Worm (Caenorhabditis elegans) whole organism, L1 larva: ENCODE measurements around the gene lin-39.

Experiments used
- C16A3.4 ChIP-seq: fragments of 150-350 bp; optimal IDR thresholded peaks from 2 replicates; lab custom pipeline; 2014; ENCODE audit warnings: missing biosample characterization, missing genetic modification characterization
- C34B4.2 ChIP-seq: sonication (generic microtip); optimal IDR thresholded peaks from 2 replicates; lab custom pipeline; 2017; ENCODE audit warnings: mild to moderate bottlenecking, missing genetic modification characterization, missing compliant biosample characterization
- aly-2 ChIP-seq: fragments of 150-350 bp; optimal IDR thresholded peaks from 2 replicates; lab custom pipeline; 2014; ENCODE audit warnings: missing biosample characterization, missing genetic modification characterization
- ama-1 ChIP-seq: fragments of 150-350 bp; optimal IDR thresholded peaks from 2 replicates; lab custom pipeline; 2014
- blmp-1 ChIP-seq: fragments of 150-350 bp; optimal IDR thresholded peaks from 2 replicates; lab custom pipeline; 2014; ENCODE audit warnings: missing biosample characterization, missing genetic modification characterization
- dpl-1 ChIP-seq, 3 experiments: fragments of 150-350 bp in 2 of 3; sonication (generic microtip) in 1 of 3; optimal IDR thresholded peaks; 2 replicates each; lab custom pipeline; 2014 to 2017; ENCODE audit warnings: missing biosample characterization in 3 of 3, missing genetic modification characterization in 3 of 3, missing genetic modification reagents in 3 of 3
- efl-3 ChIP-seq: fragments of 200-800 bp; sonication (Bioruptor generic); optimal IDR thresholded peaks from 2 replicates; lab custom pipeline; 2018; ENCODE audit warnings: mild to moderate bottlenecking, missing genetic modification characterization, missing compliant biosample characterization
- egl-13 ChIP-seq: sonication (generic microtip); optimal IDR thresholded peaks from 2 replicates; lab custom pipeline; 2016; ENCODE audit warnings: missing genotype, missing genetic modification reagents, missing genetic modification characterization, missing compliant biosample characterization
- fkh-4 ChIP-seq: sonication (generic microtip); optimal IDR thresholded peaks from 2 replicates; lab custom pipeline; 2016; ENCODE audit warnings: missing compliant biosample characterization, missing genetic modification characterization, borderline replicate concordance
- fkh-8 ChIP-seq: sonication (generic microtip); optimal IDR thresholded peaks from 2 replicates; lab custom pipeline; 2016; ENCODE audit warnings: mild to moderate bottlenecking, missing genetic modification characterization, missing compliant biosample characterization
- fos-1 ChIP-seq: fragments of 150-350 bp; optimal IDR thresholded peaks from 2 replicates; lab custom pipeline; 2014; ENCODE audit warnings: missing biosample characterization, missing genetic modification characterization
- hlh-17 ChIP-seq: fragments of 200-800 bp; sonication (Bioruptor generic); optimal IDR thresholded peaks from 2 replicates; lab custom pipeline; 2018; ENCODE audit warnings: missing genetic modification characterization, mild to moderate bottlenecking, missing compliant biosample characterization, moderate library complexity, borderline replicate concordance
- hlh-4 ChIP-seq: sonication (generic microtip); optimal IDR thresholded peaks from 2 replicates; lab custom pipeline; 2016; ENCODE audit warnings: mild to moderate bottlenecking, missing genetic modification characterization, missing compliant biosample characterization
- irx-1 ChIP-seq: sonication (generic microtip); optimal IDR thresholded peaks from 2 replicates; lab custom pipeline; 2016; ENCODE audit warnings: missing genetic modification characterization, missing compliant biosample characterization
- lin-14 ChIP-seq: fragments of 200-800 bp; sonication (Bioruptor generic); optimal IDR thresholded peaks from 2 replicates; lab custom pipeline; 2018; ENCODE audit warnings: mild to moderate bottlenecking, missing genetic modification characterization, moderate library complexity, missing compliant biosample characterization
- lin-39 ChIP-seq: fragments of 150-350 bp; optimal IDR thresholded peaks from 2 replicates; lab custom pipeline; 2014; ENCODE audit warnings: missing biosample characterization, missing genetic modification reagents, missing genetic modification characterization
- lsy-2 ChIP-seq, 2 experiments: fragments of 150-350 bp; optimal IDR thresholded peaks; 2 replicates each; lab custom pipeline; 2014; ENCODE audit warnings: missing biosample characterization in 2 of 2, missing genetic modification characterization in 2 of 2
- mef-2 ChIP-seq: fragments of 150-350 bp; optimal IDR thresholded peaks from 2 replicates; lab custom pipeline; 2014; ENCODE audit warnings: missing biosample characterization, missing genetic modification characterization
- nhr-20 ChIP-seq: sonication (generic microtip); optimal IDR thresholded peaks from 2 replicates; lab custom pipeline; 2016; ENCODE audit warnings: mild to moderate bottlenecking, missing genetic modification characterization, missing compliant biosample characterization
- nhr-237 ChIP-seq: fragments of 150-350 bp; optimal IDR thresholded peaks from 2 replicates; lab custom pipeline; 2014; ENCODE audit warnings: missing biosample characterization, missing genetic modification characterization
- nhr-47 ChIP-seq: sonication (generic microtip); optimal IDR thresholded peaks from 2 replicates; lab custom pipeline; 2016; ENCODE audit warnings: mild to moderate bottlenecking, missing genetic modification characterization, moderate library complexity, missing compliant biosample characterization
- nhr-71 ChIP-seq: sonication (generic microtip); optimal IDR thresholded peaks from 2 replicates; lab custom pipeline; 2016; ENCODE audit warnings: mild to moderate bottlenecking, missing genetic modification characterization, moderate library complexity, missing compliant biosample characterization
- nhr-77 ChIP-seq: fragments of 150-350 bp; optimal IDR thresholded peaks from 2 replicates; lab custom pipeline; 2014; ENCODE audit warnings: missing biosample characterization, missing genetic modification characterization
- nhr-85 ChIP-seq: sonication (generic microtip); peaks from one replicate; lab custom pipeline; 2016; ENCODE audit warnings: missing genetic modification characterization, inconsistent platforms, missing compliant biosample characterization
- pag-3 ChIP-seq: sonication (generic microtip); optimal IDR thresholded peaks from 2 replicates; lab custom pipeline; 2017; ENCODE audit warnings: missing genetic modification characterization, mild to moderate bottlenecking, missing compliant biosample characterization, antibody characterized with exemption, borderline replicate concordance; ENCODE audit not compliant: insufficient read depth
- pax-3 ChIP-seq: fragments of 200-800 bp; sonication (Bioruptor generic); optimal IDR thresholded peaks from 2 replicates; lab custom pipeline; 2018; ENCODE audit warnings: mild to moderate bottlenecking, missing genetic modification characterization, moderate library complexity, missing compliant biosample characterization
- rnt-1 ChIP-seq: sonication (generic microtip); optimal IDR thresholded peaks from 2 replicates; lab custom pipeline; 2016; ENCODE audit warnings: mild to moderate bottlenecking, missing genetic modification characterization, moderate library complexity, missing compliant biosample characterization
- skn-1 ChIP-seq: fragments of 150-350 bp; optimal IDR thresholded peaks from 2 replicates; lab custom pipeline; 2014; ENCODE audit warnings: missing biosample characterization, missing genetic modification characterization
- snu-23 ChIP-seq: sonication (generic microtip); optimal IDR thresholded peaks from 2 replicates; lab custom pipeline; 2016; ENCODE audit warnings: missing genetic modification characterization, missing compliant biosample characterization
- sox-4 ChIP-seq: sonication (generic microtip); optimal IDR thresholded peaks from 2 replicates; lab custom pipeline; 2016; ENCODE audit warnings: missing genetic modification characterization, missing compliant biosample characterization
- sptf-1 ChIP-seq: fragments of 150-350 bp; optimal IDR thresholded peaks from 2 replicates; lab custom pipeline; 2014; ENCODE audit warnings: missing biosample characterization, missing genetic modification characterization
- sup-37 ChIP-seq: fragments of 200-800 bp; sonication (Bioruptor generic); optimal IDR thresholded peaks from 2 replicates; lab custom pipeline; 2018; ENCODE audit warnings: mild to moderate bottlenecking, missing genetic modification characterization, missing compliant biosample characterization
- swsn-7 ChIP-seq: sonication (generic microtip); optimal IDR thresholded peaks from 2 replicates; lab custom pipeline; 2016; ENCODE audit warnings: missing genetic modification characterization, missing compliant biosample characterization
- tbx-2 ChIP-seq: sonication (generic microtip); optimal IDR thresholded peaks from 2 replicates; lab custom pipeline; 2016; ENCODE audit warnings: missing genetic modification characterization, missing compliant biosample characterization
- tlp-1 ChIP-seq: fragments of 150-350 bp; optimal IDR thresholded peaks from 2 replicates; lab custom pipeline; 2014; ENCODE audit warnings: missing biosample characterization, missing genetic modification characterization
- unc-130 ChIP-seq: fragments of 150-350 bp; optimal IDR thresholded peaks from 2 replicates; lab custom pipeline; 2017; ENCODE audit warnings: missing biosample characterization, missing genetic modification characterization, inconsistent platforms
- vab-15 ChIP-seq: sonication (generic microtip); optimal IDR thresholded peaks from 2 replicates; lab custom pipeline; 2017; ENCODE audit warnings: missing genotype, mild to moderate bottlenecking, missing genetic modification characterization, missing compliant biosample characterization
- ztf-11 ChIP-seq, 2 experiments: sonication (generic microtip); optimal IDR thresholded peaks; 2 replicates each; lab custom pipeline; 2016 to 2017; ENCODE audit warnings: missing genetic modification characterization in 2 of 2, missing biosample characterization in 1 of 2, missing compliant biosample characterization in 1 of 2

Gene lin-39

ce11 chrIII:7534648-7535047, 1.8 kb downstream of the lin-39 start (continued):
- TF ChIP-seq blmp-1 (tag; lab: Kevin White, UChicago) (peak; percentile 89), unc-130 (tag; lab: Kevin White, UChicago) (no peak), nhr-71 (tag; lab: Kevin White, UChicago) (peak; percentile 76), pag-3 (tag; lab: Kevin White, UChicago) (no peak), ztf-11 (tag; optimal IDR thresholded peaks at IDR 0.05; lab: Kevin White, UChicago) (peak in 1 of 2 experiments; percentile 62), lin-39 (tag; lab: Kevin White, UChicago) (no peak), rnt-1 (tag; lab: Kevin White, UChicago) (peak; percentile 70), swsn-7 (tag; lab: Kevin White, UChicago) (peak; percentile 31), nhr-237 (tag; lab: Kevin White, UChicago) (no peak), nhr-77 (tag; lab: Kevin White, UChicago) (no peak), fkh-4 (tag; lab: Kevin White, UChicago) (no peak), nhr-20 (tag; lab: Kevin White, UChicago) (peak; percentile 44), fkh-8 (tag; lab: Kevin White, UChicago) (no peak), pax-3 (tag; lab: Kevin White, UChicago) (no peak), efl-3 (GFP tag; lab: Kevin White, UChicago) (no peak), snu-23 (GFP tag; lab: Kevin White, UChicago) (peak; percentile 44), nhr-47 (no peak), irx-1 (tag; lab: Kevin White, UChicago) (no peak), fos-1 (no peak), dpl-1 (GFP tag; optimal IDR thresholded peaks at IDR 0.05; lab: Kevin White, UChicago) (no peak), C34B4.2 (tag; lab: Kevin White, UChicago) (no peak), nhr-85 (tag; lab: Kevin White, UChicago) (peak; percentile 89), sox-4 (tag; lab: Kevin White, UChicago) (no peak), sup-37 (GFP tag; lab: Kevin White, UChicago) (no peak), skn-1 (tag; lab: Kevin White, UChicago) (no peak), aly-2 (tag; lab: Kevin White, UChicago) (no peak), mef-2 (tag; lab: Kevin White, UChicago) (no peak)

ce11 chrIII:7533012-7533411, 3.4 kb downstream of the lin-39 start:
- no peak for TF ChIP-seq lin-39 (tag; lab: Kevin White, UChicago)
- TF ChIP-seq C16A3.4 (tag; lab: Kevin White, UChicago): no peak
- TF ChIP-seq vab-15 (tag; lab: Kevin White, UChicago): no peak
- no peak for TF ChIP-seq egl-13 (tag; lab: Kevin White, UChicago)
- no peak for TF ChIP-seq tlp-1 (tag; lab: Kevin White, UChicago)
- no peak for TF ChIP-seq sptf-1
- TF ChIP-seq blmp-1 (tag; lab: Kevin White, UChicago): peak; percentile 13
- peak in 1 of 2 experiments; percentile 8 for TF ChIP-seq lsy-2 (tag; optimal IDR thresholded peaks at IDR 0.05; lab: Kevin White, UChicago)
- no peak for TF ChIP-seq ama-1 (lab: Kevin White, UChicago)

ce11 chrIII:7531385-7531784, 5.0 kb downstream of the lin-39 start:
- TF ChIP-seq hlh-17: no peak

- TF ChIP-seq sup-37 (GFP tag; lab: Kevin White, UChicago): no peak
- TF ChIP-seq rnt-1 (tag; lab: Kevin White, UChicago): peak; percentile 10
- TF ChIP-seq lin-14 (GFP tag; lab: Kevin White, UChicago): peak; percentile 1
- TF ChIP-seq hlh-4 (tag; lab: Kevin White, UChicago): no peak
- TF ChIP-seq tbx-2 (tag; lab: Kevin White, UChicago): peak; percentile 43
- no peak for TF ChIP-seq nhr-77 (tag; lab: Kevin White, UChicago)
- no peak for TF ChIP-seq lin-39 (tag; lab: Kevin White, UChicago)
- TF ChIP-seq pag-3 (tag; lab: Kevin White, UChicago): no peak
- peak; percentile 20 for TF ChIP-seq blmp-1 (tag; lab: Kevin White, UChicago)
These were observed 5.6 kb downstream of the lin-39 start for ce11 chrIII:7530830-7531229.
